Fruit fly (Drosophila melanogaster) whole organism, wandering third instar larva: ENCODE measurements around the gene Pxd.

ENCODE experiments used
- Abd-B ChIP-seq: fragments of >200 bp; optimal IDR thresholded peaks from 2 replicates; lab custom pipeline; 2017; ENCODE audit warnings: missing biosample characterization, missing genetic modification characterization
- CG32264 ChIP-seq: fragments of 200-800 bp; sonication (Bioruptor generic); optimal IDR thresholded peaks from 2 replicates; lab custom pipeline; 2016; ENCODE audit warnings: missing biosample characterization, missing genetic modification characterization
- CG9705 ChIP-seq: fragments of 200-800 bp; sonication (Bioruptor generic); optimal IDR thresholded peaks from 2 replicates; lab custom pipeline; 2018; ENCODE audit warnings: missing biosample characterization, mild to moderate bottlenecking, missing genetic modification characterization
- CrebA ChIP-seq: fragments of 200-800 bp; sonication (Bioruptor generic); optimal IDR thresholded peaks from 2 replicates; lab custom pipeline; 2016; ENCODE audit warnings: missing biosample characterization, mild to moderate bottlenecking, missing genetic modification characterization, borderline replicate concordance
- Dfd ChIP-seq: fragments of >200 bp; optimal IDR thresholded peaks from 2 replicates; lab custom pipeline; 2017; ENCODE audit warnings: missing biosample characterization, missing genetic modification characterization
- Dif ChIP-seq: fragments of 200-275, 200-300 bp; sonication (Bioruptor generic); optimal IDR thresholded peaks from 2 replicates; lab custom pipeline; 2018; ENCODE audit warnings: missing biosample characterization, missing genetic modification characterization; ENCODE audit not compliant: partially characterized antibody
- GATAd ChIP-seq: sonication (Bioruptor generic); optimal IDR thresholded peaks from 2 replicates; lab custom pipeline; 2016; ENCODE audit warnings: missing biosample characterization, missing genetic modification characterization
- HLH106 ChIP-seq: fragments of 200-800 bp; optimal IDR thresholded peaks from 3 replicates; lab custom pipeline; 2019; ENCODE audit warnings: missing biosample characterization, mild to moderate bottlenecking, missing genetic modification characterization, moderate library complexity
- Hnf4 ChIP-seq: fragments of 200-800 bp; sonication (Bioruptor generic); optimal IDR thresholded peaks from 2 replicates; lab custom pipeline; 2016; ENCODE audit warnings: missing biosample characterization, mild to moderate bottlenecking, missing genetic modification characterization
- Hr78 ChIP-seq: fragments of >200 bp; optimal IDR thresholded peaks from 2 replicates; lab custom pipeline; 2017; ENCODE audit warnings: missing biosample characterization, missing genetic modification characterization
- Hr83 ChIP-seq: fragments of 200-300 bp; sonication (Bioruptor generic); optimal IDR thresholded peaks from 2 replicates; lab custom pipeline; 2016; ENCODE audit warnings: missing biosample characterization, mild to moderate bottlenecking, missing genetic modification characterization, moderate library complexity; ENCODE audit not compliant: poor library complexity, severe bottlenecking
- Jra ChIP-seq: sonication (Bioruptor generic); optimal IDR thresholded peaks from 2 replicates; lab custom pipeline; 2016; ENCODE audit warnings: missing biosample characterization, missing genetic modification characterization
- Mio ChIP-seq: sonication (Bioruptor generic); optimal IDR thresholded peaks from 2 replicates; lab custom pipeline; 2016; ENCODE audit warnings: missing biosample characterization, missing genetic modification characterization
- Myc ChIP-seq: fragments of >200 bp; optimal IDR thresholded peaks from 2 replicates; lab custom pipeline; 2017
- N ChIP-seq: fragments of >200 bp; optimal IDR thresholded peaks from 2 replicates; lab custom pipeline; 2018; ENCODE audit warnings: missing biosample characterization, missing external identifiers, missing genetic modification characterization
- OdsH ChIP-seq: fragments of 200-800 bp; sonication (Bioruptor generic); optimal IDR thresholded peaks from 2 replicates; lab custom pipeline; 2016; ENCODE audit warnings: missing biosample characterization, mild to moderate bottlenecking, missing genetic modification characterization
- Rel ChIP-seq, 2 experiments: fragments of 200-800 bp; sonication (Bioruptor generic) in 1 of 2; optimal IDR thresholded peaks; 2 replicates in 1 of 2; 3 replicates in 1 of 2; lab custom pipeline; 2016 to 2019; ENCODE audit warnings: mild to moderate bottlenecking in 2 of 2, missing biosample characterization in 2 of 2, missing genetic modification characterization in 2 of 2, moderate library complexity in 1 of 2
- Sp1 ChIP-seq: fragments of 200-800 bp; sonication (Bioruptor generic); optimal IDR thresholded peaks from 3 replicates; lab custom pipeline; 2019; ENCODE audit warnings: missing biosample characterization, mild to moderate bottlenecking, missing genetic modification characterization, moderate library complexity
- Vsx2 ChIP-seq: fragments of 200-300, 225-300 bp; sonication (Bioruptor generic); optimal IDR thresholded peaks from 2 replicates; lab custom pipeline; 2018; ENCODE audit warnings: missing biosample characterization, missing genetic modification characterization; ENCODE audit not compliant: partially characterized antibody
- br ChIP-seq: fragments of 200-800 bp; sonication (Bioruptor generic); optimal IDR thresholded peaks from 2 replicates; lab custom pipeline; 2016; ENCODE audit warnings: missing biosample characterization, missing genetic modification characterization
- brk ChIP-seq: fragments of 200-800 bp; sonication (Bioruptor generic); optimal IDR thresholded peaks from 2 replicates; lab custom pipeline; 2016; ENCODE audit warnings: missing biosample characterization, mild to moderate bottlenecking, missing genetic modification characterization
- dl ChIP-seq, 2 experiments: fragments of 175-275, 200-275 bp in 1 of 2; fragments of 200-275 bp in 1 of 2; sonication (Bioruptor generic); optimal IDR thresholded peaks; lab custom pipeline; 2018; ENCODE audit warnings: mild to moderate bottlenecking in 2 of 2, missing biosample characterization in 2 of 2, missing genetic modification characterization in 2 of 2, moderate library complexity in 2 of 2; ENCODE audit not compliant: partially characterized antibody in 2 of 2, insufficient read depth in 1 of 2
- dmrt93B ChIP-seq: fragments of 200-800 bp; sonication (Bioruptor generic); optimal IDR thresholded peaks from 2 replicates; lab custom pipeline; 2018; ENCODE audit warnings: missing biosample characterization, mild to moderate bottlenecking, missing genetic modification characterization
- dsf ChIP-seq: sonication (Bioruptor generic); optimal IDR thresholded peaks from 2 replicates; lab custom pipeline; 2016; ENCODE audit warnings: missing biosample characterization, missing genetic modification characterization, borderline replicate concordance
- ey ChIP-seq: fragments of 200-800 bp; sonication (Bioruptor generic); optimal IDR thresholded peaks from 2 replicates; lab custom pipeline; 2016; ENCODE audit warnings: missing biosample characterization, missing genetic modification characterization
- foxo ChIP-seq, 2 experiments: fragments of 200-800 bp; sonication (Bioruptor generic); optimal IDR thresholded peaks; 2 replicates in 1 of 2; 3 replicates in 1 of 2; lab custom pipeline; 2016 to 2017; ENCODE audit warnings: missing biosample characterization in 2 of 2, missing genetic modification characterization in 2 of 2
- fru ChIP-seq: fragments of 200-800 bp; sonication (Bioruptor generic); optimal IDR thresholded peaks from 3 replicates; lab custom pipeline; 2016; ENCODE audit warnings: missing biosample characterization, mild to moderate bottlenecking, missing genetic modification characterization
- h ChIP-seq: fragments of 200-800 bp; sonication (Bioruptor generic); optimal IDR thresholded peaks from 3 replicates; lab custom pipeline; 2016; ENCODE audit warnings: missing biosample characterization, mild to moderate bottlenecking, missing genetic modification characterization
- jim ChIP-seq: fragments of 175-275, 200-325 bp; sonication (Bioruptor generic); optimal IDR thresholded peaks from 2 replicates; lab custom pipeline; 2016; ENCODE audit warnings: missing biosample characterization, mild to moderate bottlenecking, missing genetic modification characterization
- lola ChIP-seq: fragments of >200 bp; optimal IDR thresholded peaks from 2 replicates; lab custom pipeline; 2017; ENCODE audit warnings: missing biosample characterization, missing genetic modification characterization
- pan ChIP-seq: fragments of >200 bp; optimal IDR thresholded peaks from 2 replicates; lab custom pipeline; 2017
- psq ChIP-seq: fragments of 200-800 bp; sonication (Bioruptor generic); optimal IDR thresholded peaks from 3 replicates; lab custom pipeline; 2017; ENCODE audit warnings: missing biosample characterization, mild to moderate bottlenecking, missing genetic modification characterization, moderate library complexity
- rgr ChIP-seq: fragments of 200-800 bp; sonication (Bioruptor generic); optimal IDR thresholded peaks from 3 replicates; lab custom pipeline; 2016; ENCODE audit warnings: missing biosample characterization, mild to moderate bottlenecking, missing genetic modification characterization
- sage ChIP-seq: fragments of 200-800 bp; sonication (Bioruptor generic); optimal IDR thresholded peaks from 2 replicates; lab custom pipeline; 2016; ENCODE audit warnings: missing biosample characterization, mild to moderate bottlenecking, missing genetic modification characterization
- sv ChIP-seq: fragments of 200-800 bp; sonication (Bioruptor generic); optimal IDR thresholded peaks from 3 replicates; lab custom pipeline; 2016; ENCODE audit warnings: missing biosample characterization, missing genetic modification characterization
- tai ChIP-seq: sonication (Bioruptor generic); optimal IDR thresholded peaks from 2 replicates; lab custom pipeline; 2016; ENCODE audit warnings: missing biosample characterization, missing genetic modification characterization
- usp ChIP-seq: fragments of >200 bp; optimal IDR thresholded peaks from 2 replicates; lab custom pipeline; 2017; ENCODE audit warnings: missing biosample characterization, missing genetic modification characterization
- woc ChIP-seq: sonication (Bioruptor generic); optimal IDR thresholded peaks from 2 replicates; lab custom pipeline; 2016; ENCODE audit warnings: missing biosample characterization, mild to moderate bottlenecking, missing genetic modification characterization

Pxd gene

dm6 chr3R:17014276-17014675, at the start of gene Pxd:
Gene Pxd, plus strand, starts transcription at chr3R:17014576.
- TF ChIP-seq tai (GFP tag; lab: Kevin White, UChicago) (no peak), Jra (GFP tag; lab: Kevin White, UChicago) (no peak), Hnf4 (GFP tag; lab: Kevin White, UChicago) (no peak), psq (GFP tag; lab: Kevin White, UChicago) (no peak), CG32264 (GFP tag; lab: Kevin White, UChicago) (no peak), CG9705 (GFP tag; lab: Kevin White, UChicago) (no peak)

dm6 chr3R:16969361-16970355, 44.7 kb upstream of the Pxd start:
- TF ChIP-seq br (GFP tag; lab: Kevin White, UChicago) (no peak), jim (GFP tag; lab: Kevin White, UChicago) (no peak), psq (GFP tag; lab: Kevin White, UChicago) (no peak), dsf (no peak), Jra (GFP tag; lab: Kevin White, UChicago) (no peak), foxo (GFP tag; optimal IDR thresholded peaks at IDR 0.05; lab: Kevin White, UChicago) (no peak), Hr78 (GFP tag; lab: Kevin White, UChicago) (no peak), Dif (GFP tag; lab: Kevin White, UChicago) (no peak), Vsx2 (peak; percentile 52), sage (GFP tag; lab: Kevin White, UChicago) (no peak), GATAd (GFP tag; lab: Kevin White, UChicago) (no peak), woc (GFP tag; lab: Kevin White, UChicago) (peak; percentile 64), Rel (GFP tag; optimal IDR thresholded peaks at IDR 0.05; lab: Kevin White, UChicago) (no peak), Rel (tag; optimal IDR thresholded peaks at IDR 0.05; lab: Kevin White, UChicago) (no peak), Mio (GFP tag; lab: Kevin White, UChicago) (no peak), ey (no peak), tai (GFP tag; lab: Kevin White, UChicago) (no peak), usp (GFP tag; lab: Kevin White, UChicago) (no peak), h (GFP tag; lab: Kevin White, UChicago) (no peak), fru (GFP tag; lab: Kevin White, UChicago) (no peak), CG9705 (GFP tag; lab: Kevin White, UChicago) (peak; percentile 44), brk (GFP tag; lab: Kevin White, UChicago) (no peak), N (GFP tag; lab: Kevin White, UChicago) (no peak), Myc (peak; percentile 93), CG32264 (GFP tag; lab: Kevin White, UChicago) (no peak), rgr (no peak), dl (GFP tag; optimal IDR thresholded peaks at IDR 0.05; lab: Kevin White, UChicago; ENCODE audit: insufficient read depth in 1 of 2, partially characterized antibody in 2 of 2) (no peak), CrebA (GFP tag; lab: Kevin White, UChicago) (no peak), sv (GFP tag; lab: Kevin White, UChicago) (peak; percentile 38), pan (lab: Kevin White, UChicago) (no peak), lola (GFP tag; lab: Kevin White, UChicago) (no peak), HLH106 (tag; lab: Kevin White, UChicago) (peak; percentile 69), dmrt93B (GFP tag; lab: Kevin White, UChicago) (no peak), Dfd (GFP tag; lab: Kevin White, UChicago) (no peak), Sp1 (GFP tag; lab: Kevin White, UChicago) (no peak), OdsH (peak; percentile 35), Hr83 (GFP tag; lab: Kevin White, UChicago) (no peak), Abd-B (GFP tag; lab: Kevin White, UChicago) (no peak), Hnf4 (GFP tag; lab: Kevin White, UChicago) (peak; percentile 14)
- TF ChIP-seq, all 38 proteins: peak for 8
